Fruit fly (Drosophila melanogaster) Kc167 (cell line): ENCODE results near the gene CG13599.

ENCODE experiments used
- Myc ChIP-seq: fragments of >200 bp; optimal IDR thresholded peaks from 2 replicates; lab custom pipeline; 2017; ENCODE audit warnings: missing external identifiers
- Sin3A ChIP-seq: fragments of >200 bp; optimal IDR thresholded peaks from 2 replicates; lab custom pipeline; 2018; ENCODE audit warnings: missing external identifiers
- h ChIP-seq: fragments of >200 bp; optimal IDR thresholded peaks from 3 replicates; lab custom pipeline; 2018; ENCODE audit warnings: missing external identifiers
- insv ChIP-seq: fragments of >200 bp; optimal IDR thresholded peaks from 3 replicates; lab custom pipeline; 2018; ENCODE audit warnings: missing external identifiers
- psq ChIP-seq: fragments of >200 bp; optimal IDR thresholded peaks from 2 replicates; lab custom pipeline; 2017; ENCODE audit warnings: missing external identifiers
- ttk ChIP-seq: sonication (Bioruptor generic); optimal IDR thresholded peaks from 2 replicates; lab custom pipeline; 2017; ENCODE audit warnings: missing external identifiers

Gene CG13599

dm6 chr3R:23920387-23920786 is 11.1 kb upstream of the CG13599 start:
- no peak for TF ChIP-seq psq (lab: Kevin White, UChicago)
- TF ChIP-seq Sin3A (lab: Kevin White, UChicago) = no peak
- TF ChIP-seq h (lab: Kevin White, UChicago) = no peak
- TF ChIP-seq Myc (lab: Kevin White, UChicago) = no peak
- TF ChIP-seq ttk (lab: Kevin White, UChicago) = no peak
- no peak for TF ChIP-seq insv (lab: Kevin White, UChicago)

dm6 chr3R:23920874-23921539 is 10.4 kb upstream of the CG13599 start:
- TF ChIP-seq h (lab: Kevin White, UChicago) = no peak
- no peak for TF ChIP-seq psq (lab: Kevin White, UChicago)
- no peak for TF ChIP-seq ttk (lab: Kevin White, UChicago)

- TF ChIP-seq psq (lab: Kevin White, UChicago) (no peak), ttk (lab: Kevin White, UChicago) (no peak), Myc (lab: Kevin White, UChicago) (no peak), Sin3A (lab: Kevin White, UChicago) (no peak), insv (lab: Kevin White, UChicago) (no peak), h (lab: Kevin White, UChicago) (no peak)
Observed at dm6 chr3R:23921701-23922501, 9.5 kb upstream of the CG13599 start.

dm6 chr3R:23922502-23923350 is 8.7 kb upstream of the CG13599 start, which contains the start of the genes sba and CG31141:
Gene sba, minus strand, starts transcription at chr3R:23922973.
Gene CG31141, plus strand, starts transcription at chr3R:23923300.
- no peak for TF ChIP-seq h (lab: Kevin White, UChicago)
- TF ChIP-seq Myc (lab: Kevin White, UChicago) = no peak
- no peak for TF ChIP-seq insv (lab: Kevin White, UChicago)
- no peak for TF ChIP-seq Sin3A (lab: Kevin White, UChicago)
- TF ChIP-seq ttk (lab: Kevin White, UChicago) = no peak
- TF ChIP-seq psq (lab: Kevin White, UChicago) = no peak

- no peak for TF ChIP-seq Myc (lab: Kevin White, UChicago)
- no peak for TF ChIP-seq ttk (lab: Kevin White, UChicago)
- TF ChIP-seq insv (lab: Kevin White, UChicago) = no peak
- TF ChIP-seq Sin3A (lab: Kevin White, UChicago) = no peak
Observed at dm6 chr3R:23924200-23924599, 7.2 kb upstream of the CG13599 start, which contains the start of gene Ndc1. Gene Ndc1, plus strand, starts transcription at chr3R:23924399.

dm6 chr3R:23927429-23927828 is 4.0 kb upstream of the CG13599 start, which contains the start of gene CG13601:
Gene CG13601, minus strand, starts transcription at chr3R:23927634.
- TF ChIP-seq insv (lab: Kevin White, UChicago) = no peak

- TF ChIP-seq ttk (lab: Kevin White, UChicago) (no peak), Sin3A (lab: Kevin White, UChicago) (no peak), Myc (lab: Kevin White, UChicago) (no peak), psq (lab: Kevin White, UChicago) (no peak), h (lab: Kevin White, UChicago) (no peak), insv (lab: Kevin White, UChicago) (no peak)
Observed at dm6 chr3R:23928950-23929602, 2.4 kb upstream of the CG13599 start, which contains the start of the genes CG43998, CG43999 and CG31142. Gene CG43998, minus strand, starts transcription at chr3R:23929000. Gene CG43999, minus strand, starts transcription at chr3R:23929000. Gene CG31142, plus strand, starts transcription at chr3R:23929243.

- no peak for TF ChIP-seq ttk (lab: Kevin White, UChicago)
- no peak for TF ChIP-seq psq (lab: Kevin White, UChicago)
- no peak for TF ChIP-seq Sin3A (lab: Kevin White, UChicago)
- no peak for TF ChIP-seq insv (lab: Kevin White, UChicago)
- TF ChIP-seq Myc (lab: Kevin White, UChicago) = no peak
- no peak for TF ChIP-seq h (lab: Kevin White, UChicago)
Observed at dm6 chr3R:23933430-23933683, 1.9 kb downstream of the CG13599 start, which contains the start of gene RpS19b. Gene RpS19b, minus strand, starts transcription at chr3R:23933530.

dm6 chr3R:23933684-23934575 is 2.5 kb downstream of the CG13599 start, which contains the start of gene CG5854:
Gene CG5854, plus strand, starts transcription at chr3R:23933912.
- TF ChIP-seq insv (lab: Kevin White, UChicago) = no peak

- no peak for TF ChIP-seq psq (lab: Kevin White, UChicago)
- no peak for TF ChIP-seq Sin3A (lab: Kevin White, UChicago)
- TF ChIP-seq ttk (lab: Kevin White, UChicago) = no peak
Observed at dm6 chr3R:23938564-23939122, 7.2 kb downstream of the CG13599 start.
